Fruit fly (Drosophila melanogaster): ENCODE data around the gene Cpr72Ec.

Gene Cpr72Ec

dm6 chr3L:16412394-16412950 is 45.3 kb upstream of the Cpr72Ec start, which contains the start of gene Serinc (continued):
- TF ChIP-seq nom (GFP tag; optimal IDR thresholded peaks at IDR 0.05) (no peak), gsb-n (tag; optimal IDR thresholded peaks at IDR 0.05) (no peak), CG18619 (GFP tag; optimal IDR thresholded peaks at IDR 0.05) (peak; percentile 48), rib (GFP tag; IDR thresholded peaks at IDR 0.05) (no peak), trh (GFP tag; optimal IDR thresholded peaks at IDR 0.05) (no peak), chn (GFP tag; optimal IDR thresholded peaks at IDR 0.05) (peak; percentile 58), CG6654 (GFP tag; optimal IDR thresholded peaks at IDR 0.05) (no peak), pho (GFP tag; optimal IDR thresholded peaks at IDR 0.05) (peak; percentile 45), fd64A (GFP tag; optimal IDR thresholded peaks at IDR 0.05) (no peak), CG18011 (GFP tag; optimal IDR thresholded peaks at IDR 0.05) (no peak), CG6272 (GFP tag; IDR thresholded peaks at IDR 0.05) (peak; percentile 47; the same call in 1 of the 2 replicates), kay (GFP tag; optimal IDR thresholded peaks at IDR 0.05) (no peak), dmrt11E (tag; optimal IDR thresholded peaks at IDR 0.05) (peak; percentile 40), gsb (GFP tag; IDR thresholded peaks at IDR 0.05) (no peak), CG8281 (tag; optimal IDR thresholded peaks at IDR 0.05) (peak; percentile 75), Spps (tag; optimal IDR thresholded peaks at IDR 0.05) (no peak), peb (GFP tag; IDR thresholded peaks at IDR 0.05) (no peak), slbo (GFP tag; IDR thresholded peaks at IDR 0.05) (peak; percentile 70), Elba2 (GFP tag; optimal IDR thresholded peaks at IDR 0.05) (no peak), sima (GFP tag; optimal IDR thresholded peaks at IDR 0.05) (no peak), CG14710 (tag; optimal IDR thresholded peaks at IDR 0.05) (peak; percentile 86), Rx (GFP tag; IDR thresholded peaks at IDR 0.05) (no peak), MBD-R2 (GFP tag; IDR thresholded peaks at IDR 0.05) (peak; percentile 78), CG14965 (GFP tag; optimal IDR thresholded peaks at IDR 0.05; ENCODE audit: borderline replicate concordance) (peak; percentile 99), inv (GFP tag; IDR thresholded peaks at IDR 0.05; ENCODE audit: partially characterized antibody) (peak; percentile 97), CG13894 (tag; optimal IDR thresholded peaks at IDR 0.05) (no peak), Nf-YA (GFP tag; IDR thresholded peaks at IDR 0.05) (no peak), run (tag; optimal IDR thresholded peaks at IDR 0.05) (no peak), klu (GFP tag; IDR thresholded peaks at IDR 0.05) (no peak), amos (GFP tag; IDR thresholded peaks at IDR 0.05; ENCODE audit: partially characterized antibody) (peak; percentile 98), NC2α (GFP tag; optimal IDR thresholded peaks at IDR 0.05) (no peak), CG17829 (tag; optimal IDR thresholded peaks at IDR 0.05) (peak; percentile 59), cas (GFP tag; IDR thresholded peaks at IDR 0.05) (no peak), CG11560 (tag; IDR thresholded peaks at IDR 0.05) (peak; percentile 67; the same call in 2 of the 3 replicates), CG14667 (GFP tag; IDR thresholded peaks at IDR 0.05) (0 out of 2 replicates have a peak, but pooled peaks have one; percentile 21), CG15269 (tag; optimal IDR thresholded peaks at IDR 0.05) (no peak), ken (GFP tag; IDR thresholded peaks at IDR 0.05) (no peak), Bgb (GFP tag; IDR thresholded peaks at IDR 0.05; ENCODE audit: partially characterized antibody) (peak; percentile 98), Dref (GFP tag; IDR thresholded peaks at IDR 0.05) (peak; percentile 52), CG8478 (optimal IDR thresholded peaks at IDR 0.05) (no peak), btn (GFP tag; optimal IDR thresholded peaks at IDR 0.05) (no peak), CG12659 (GFP tag; optimal IDR thresholded peaks at IDR 0.05) (peak; percentile 84), Rfx (GFP tag; IDR thresholded peaks at IDR 0.05) (0 out of 2 replicates have a peak, but pooled peaks have one; percentile 71), CG2116 (GFP tag; optimal IDR thresholded peaks at IDR 0.05) (peak; percentile 84), sug (tag; optimal IDR thresholded peaks at IDR 0.05) (peak; percentile 66), CG13296 (GFP tag; optimal IDR thresholded peaks at IDR 0.05) (peak; percentile 35), CG2199 (GFP tag; IDR thresholded peaks at IDR 0.05) (no peak), B-H1 (GFP tag; IDR thresholded peaks at IDR 0.05) (no peak), Oli (tag; optimal IDR thresholded peaks at IDR 0.05) (peak; percentile 9), CG7745 (tag; optimal IDR thresholded peaks at IDR 0.05) (no peak), CG6854 (GFP tag; optimal IDR thresholded peaks at IDR 0.05) (no peak)
